Worm (Caenorhabditis elegans) whole organism, L1 larva: Measurements from ENCODE around the gene gmap-2.

Experiments
- F16B12.6 ChIP-seq: fragments of 150-350 bp; optimal IDR thresholded peaks from 2 replicates; lab custom pipeline; 2014; ENCODE audit warnings: missing biosample characterization, missing genetic modification characterization
- aly-2 ChIP-seq: fragments of 150-350 bp; optimal IDR thresholded peaks from 2 replicates; lab custom pipeline; 2014; ENCODE audit warnings: missing biosample characterization, missing genetic modification characterization
- blmp-1 ChIP-seq: fragments of 150-350 bp; optimal IDR thresholded peaks from 2 replicates; lab custom pipeline; 2014; ENCODE audit warnings: missing biosample characterization, missing genetic modification characterization
- ces-1 ChIP-seq: fragments of 150-350 bp; optimal IDR thresholded peaks from 2 replicates; lab custom pipeline; 2014; ENCODE audit warnings: missing biosample characterization, missing genetic modification reagents, missing genetic modification characterization
- dsc-1 ChIP-seq: sonication (generic microtip); optimal IDR thresholded peaks from 2 replicates; lab custom pipeline; 2016; ENCODE audit warnings: mild to moderate bottlenecking, missing genetic modification characterization, missing compliant biosample characterization
- efl-1 ChIP-seq, 4 experiments: fragments of 150-350 bp; optimal IDR thresholded peaks in 3 of 4; peaks in 1 of 4; 1 replicate in 1 of 4; 2 replicates in 3 of 4; lab custom pipeline; 2014; ENCODE audit warnings: missing biosample characterization in 2 of 4, missing genetic modification characterization in 2 of 4, missing genetic modification reagents in 2 of 4
- egl-27 ChIP-seq, 2 experiments: fragments of 150-350 bp in 1 of 2; sonication (generic microtip); optimal IDR thresholded peaks; 3 replicates each; lab custom pipeline; 2017 to 2018; ENCODE audit warnings: missing biosample characterization in 2 of 2, missing genetic modification characterization in 2 of 2, missing genetic modification reagents in 2 of 2
- elt-2 ChIP-seq: sonication (generic microtip); optimal IDR thresholded peaks from 2 replicates; lab custom pipeline; 2016; ENCODE audit warnings: missing genetic modification characterization, mild to moderate bottlenecking, inconsistent platforms, missing compliant biosample characterization, missing genetic modification reagents
- elt-3 ChIP-seq, 6 experiments: fragments of 150-350 bp in 1 of 6; sonication (generic microtip); optimal IDR thresholded peaks; 2 replicates each; lab custom pipeline; 2017 to 2018; ENCODE audit warnings: missing biosample characterization in 6 of 6, missing genetic modification characterization in 6 of 6, inconsistent platforms in 1 of 6
- isw-1 ChIP-seq: fragments of 200-800 bp; sonication (Bioruptor generic); IDR thresholded peaks from 2 replicates; pipeline ENCODE4 v1.3.6; 2022; ENCODE audit warnings: missing genetic modification characterization, missing compliant biosample characterization
- lin-13 ChIP-seq: fragments of 150-350 bp; optimal IDR thresholded peaks from 2 replicates; lab custom pipeline; 2014; ENCODE audit warnings: missing biosample characterization, missing genetic modification reagents, missing genetic modification characterization
- lin-35 ChIP-seq, 2 experiments: fragments of 150-350 bp; optimal IDR thresholded peaks; 2 replicates each; lab custom pipeline; 2014; ENCODE audit warnings: missing biosample characterization in 2 of 2, missing genetic modification characterization in 2 of 2, missing genetic modification reagents in 2 of 2
- lsy-2 ChIP-seq, 2 experiments: fragments of 150-350 bp; optimal IDR thresholded peaks; 2 replicates each; lab custom pipeline; 2014; ENCODE audit warnings: missing biosample characterization in 2 of 2, missing genetic modification characterization in 2 of 2
- mab-9 ChIP-seq: fragments of 200-800 bp; sonication (Bioruptor generic); IDR thresholded peaks from 2 replicates; pipeline ENCODE4 v1.3.6; 2022; ENCODE audit warnings: missing genetic modification reagents, missing genetic modification characterization, missing compliant biosample characterization
- mef-2 ChIP-seq: fragments of 150-350 bp; optimal IDR thresholded peaks from 2 replicates; lab custom pipeline; 2014; ENCODE audit warnings: missing biosample characterization, missing genetic modification characterization
- nhr-12 ChIP-seq: sonication (generic microtip); optimal IDR thresholded peaks from 2 replicates; lab custom pipeline; 2017; ENCODE audit warnings: missing biosample characterization, missing genetic modification characterization
- nhr-19 ChIP-seq: fragments of 200-800 bp; sonication (Bioruptor generic); conservative IDR thresholded peaks from 2 replicates; pipeline ENCODE4 v1.3.6; 2022; ENCODE audit warnings: missing genetic modification characterization, missing compliant biosample characterization
- nhr-20 ChIP-seq: sonication (generic microtip); optimal IDR thresholded peaks from 2 replicates; lab custom pipeline; 2016; ENCODE audit warnings: mild to moderate bottlenecking, missing genetic modification characterization, missing compliant biosample characterization
- nhr-28 ChIP-seq: fragments of 150-350 bp; optimal IDR thresholded peaks from 2 replicates; lab custom pipeline; 2014; ENCODE audit warnings: missing biosample characterization, missing genetic modification characterization
- nhr-71 ChIP-seq: sonication (generic microtip); optimal IDR thresholded peaks from 2 replicates; lab custom pipeline; 2016; ENCODE audit warnings: mild to moderate bottlenecking, missing genetic modification characterization, moderate library complexity, missing compliant biosample characterization
- nhr-77 ChIP-seq: fragments of 150-350 bp; optimal IDR thresholded peaks from 2 replicates; lab custom pipeline; 2014; ENCODE audit warnings: missing biosample characterization, missing genetic modification characterization
- nhr-84 ChIP-seq: sonication (generic microtip); optimal IDR thresholded peaks from 2 replicates; lab custom pipeline; 2017; ENCODE audit warnings: missing biosample characterization, missing genetic modification characterization
- nhr-85 ChIP-seq: sonication (generic microtip); peaks from one replicate; lab custom pipeline; 2016; ENCODE audit warnings: missing genetic modification characterization, inconsistent platforms, missing compliant biosample characterization
- pax-3 ChIP-seq: fragments of 200-800 bp; sonication (Bioruptor generic); optimal IDR thresholded peaks from 2 replicates; lab custom pipeline; 2018; ENCODE audit warnings: mild to moderate bottlenecking, missing genetic modification characterization, moderate library complexity, missing compliant biosample characterization
- rnt-1 ChIP-seq: sonication (generic microtip); optimal IDR thresholded peaks from 2 replicates; lab custom pipeline; 2016; ENCODE audit warnings: mild to moderate bottlenecking, missing genetic modification characterization, moderate library complexity, missing compliant biosample characterization
- sox-4 ChIP-seq: sonication (generic microtip); optimal IDR thresholded peaks from 2 replicates; lab custom pipeline; 2016; ENCODE audit warnings: missing genetic modification characterization, missing compliant biosample characterization
- sptf-1 ChIP-seq: fragments of 150-350 bp; optimal IDR thresholded peaks from 2 replicates; lab custom pipeline; 2014; ENCODE audit warnings: missing biosample characterization, missing genetic modification characterization
- swsn-7 ChIP-seq: sonication (generic microtip); optimal IDR thresholded peaks from 2 replicates; lab custom pipeline; 2016; ENCODE audit warnings: missing genetic modification characterization, missing compliant biosample characterization
- unc-30 ChIP-seq: sonication (generic microtip); optimal IDR thresholded peaks from 2 replicates; lab custom pipeline; 2017; ENCODE audit warnings: missing biosample characterization, missing genetic modification characterization
- unc-62 ChIP-seq: fragments of 150-350 bp; optimal IDR thresholded peaks from 2 replicates; lab custom pipeline; 2014; ENCODE audit warnings: missing biosample characterization, missing genetic modification reagents, missing genetic modification characterization
- unc-86 ChIP-seq: sonication (generic microtip); optimal IDR thresholded peaks from 2 replicates; lab custom pipeline; 2016; ENCODE audit warnings: missing genetic modification characterization, missing compliant biosample characterization
- vab-15 ChIP-seq: sonication (generic microtip); optimal IDR thresholded peaks from 2 replicates; lab custom pipeline; 2017; ENCODE audit warnings: missing genotype, mild to moderate bottlenecking, missing genetic modification characterization, missing compliant biosample characterization

The gmap-2 gene

DNA sequence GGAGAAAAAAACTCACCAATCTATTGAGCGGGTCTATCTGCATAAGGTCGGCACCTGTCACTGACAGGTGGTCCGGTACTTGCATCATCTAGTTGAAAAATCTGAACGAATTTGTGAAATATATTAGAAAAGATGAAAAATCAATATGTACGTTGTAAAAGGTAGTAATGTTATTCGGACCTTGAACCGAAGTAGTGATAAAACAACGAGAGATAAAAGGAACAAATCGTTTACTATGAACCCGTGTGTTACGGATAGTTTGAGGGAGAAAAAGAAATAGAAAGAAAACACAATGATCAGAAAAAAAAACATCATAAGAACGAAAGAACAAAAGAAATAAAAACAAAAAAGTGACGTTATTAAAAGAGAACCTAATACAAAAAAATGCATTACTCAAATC is 44.1 kb upstream of the gmap-2 start, which contains the start of gene mff-1:
mff-1 (minus strand) TSS at position 101 of the 400 bp plus-strand sequence.
- TF ChIP-seq nhr-28 (no peak), vab-15 (tag; lab: Kevin White, UChicago) (no peak), unc-62 (no peak), lin-35 (GFP tag; optimal IDR thresholded peaks at IDR 0.05; lab: Kevin White, UChicago) (no peak), unc-30 (tag; lab: Kevin White, UChicago) (no peak), nhr-85 (peak; percentile 17), nhr-71 (tag; lab: Kevin White, UChicago) (peak; percentile 6), mab-9 (no peak)
- TF ChIP-seq, all 84 proteins: peak for 2

DNA sequence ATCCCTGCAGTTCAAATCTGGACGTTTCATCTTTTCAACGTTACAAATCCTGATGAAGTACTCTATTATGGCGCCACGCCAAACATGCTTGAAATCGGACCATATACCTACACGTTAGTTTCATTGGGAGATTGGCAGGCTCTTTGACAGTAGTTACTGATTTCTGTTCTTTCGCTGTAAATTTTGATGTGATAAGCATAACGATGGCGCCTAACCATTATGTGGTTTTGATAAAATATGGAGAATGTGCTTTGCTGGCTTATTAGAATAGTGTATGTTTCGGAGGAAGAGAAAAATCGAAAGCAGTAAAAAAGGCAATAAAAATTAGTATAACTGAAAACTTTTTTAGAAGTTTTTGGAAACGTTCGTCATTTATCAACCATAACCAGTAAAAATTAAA is 39.7 kb upstream of the gmap-2 start:
- no peak for TF ChIP-seq lin-13
- TF ChIP-seq nhr-85 = no peak
- no peak for TF ChIP-seq sox-4
- TF ChIP-seq elt-2 (tag; lab: Kevin White, UChicago) = peak; percentile 11
- TF ChIP-seq aly-2 (tag; lab: Kevin White, UChicago) = no peak

DNA sequence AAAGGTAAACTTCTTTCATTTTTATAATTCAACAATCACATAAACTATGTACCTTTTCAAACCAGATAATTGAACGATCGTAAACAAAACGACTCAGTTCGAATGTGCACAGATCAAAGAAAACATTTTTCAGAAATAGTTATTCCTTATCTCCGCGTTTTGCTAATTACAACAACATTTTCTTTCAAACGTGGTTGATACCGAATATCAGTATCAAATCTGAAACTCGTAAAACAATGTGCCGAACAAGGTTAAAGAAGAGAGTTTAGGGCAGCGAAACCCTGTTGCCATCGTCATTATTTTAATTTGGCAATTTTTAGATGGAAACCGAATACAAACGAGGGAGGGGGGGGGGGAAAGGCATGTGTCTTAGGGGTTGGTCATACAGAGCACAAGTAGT is 38.3 kb upstream of the gmap-2 start, which contains the start of gene scav-4:
scav-4 (plus strand) TSS at position 383 of the 400 bp plus-strand sequence.
- TF ChIP-seq unc-86 (no peak), lsy-2 (tag; optimal IDR thresholded peaks at IDR 0.05; lab: Kevin White, UChicago) (no peak), elt-2 (tag; lab: Kevin White, UChicago) (peak; percentile 62)

DNA sequence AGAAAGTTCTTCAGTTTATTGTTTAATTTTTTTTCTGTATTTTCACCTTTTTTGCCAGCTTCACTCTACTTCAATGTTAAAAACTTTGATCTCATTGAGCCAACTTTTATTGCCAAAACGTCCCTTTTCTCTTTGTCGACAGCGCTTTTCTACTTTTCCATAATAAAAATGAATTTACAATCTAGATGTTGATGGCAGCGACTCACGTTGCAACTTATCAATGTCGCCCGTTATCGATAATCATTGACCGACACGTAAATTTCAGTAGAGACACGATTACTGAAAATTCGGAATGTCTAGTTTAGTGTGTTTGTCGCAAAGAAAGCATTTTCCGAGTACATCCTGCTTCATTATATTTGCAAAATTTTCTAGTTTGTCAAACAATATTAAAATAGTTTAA is 36.7 kb upstream of the gmap-2 start:
- TF ChIP-seq vab-15 (tag; lab: Kevin White, UChicago) (no peak), nhr-77 (tag; lab: Kevin White, UChicago) (no peak), pax-3 (tag; lab: Kevin White, UChicago) (no peak), dsc-1 (no peak), unc-86 (no peak), ces-1 (GFP tag; lab: Kevin White, UChicago) (no peak), mab-9 (no peak), swsn-7 (tag; lab: Kevin White, UChicago) (no peak), nhr-84 (tag; lab: Kevin White, UChicago) (no peak), egl-27 (tag; optimal IDR thresholded peaks at IDR 0.05; lab: Kevin White, UChicago) (no peak), F16B12.6 (tag; lab: Kevin White, UChicago) (no peak), nhr-28 (no peak), nhr-20 (peak; percentile 8), elt-2 (tag; lab: Kevin White, UChicago) (peak; percentile 46), nhr-19 (GFP tag; lab: Robert Waterston, UW) (no peak), rnt-1 (tag; lab: Kevin White, UChicago) (no peak)
- TF ChIP-seq, all 84 proteins: peak for 2

DNA sequence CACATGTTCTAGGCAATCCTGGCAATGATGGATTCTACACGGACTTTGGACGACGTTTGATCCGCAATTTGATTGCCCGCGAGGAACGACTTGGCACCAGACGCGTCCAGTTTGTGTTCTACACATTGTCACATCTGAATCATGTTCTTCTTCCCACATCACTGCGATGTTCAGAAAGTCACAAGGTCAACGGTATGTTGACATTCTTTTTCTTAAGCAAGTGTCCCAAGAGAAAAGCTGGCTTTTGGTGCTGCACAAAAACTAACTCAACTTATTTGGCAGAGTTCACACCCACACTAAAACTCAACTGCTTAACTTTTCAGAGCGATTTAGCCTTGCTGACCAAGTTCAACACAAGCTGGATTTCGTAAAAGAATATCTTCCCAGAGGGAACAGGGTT is 35.5 kb upstream of the gmap-2 start:
- TF ChIP-seq efl-1 (optimal IDR thresholded peaks at IDR 0.05; lab: Kevin White, UChicago) (no peak), efl-1 (GFP tag; optimal IDR thresholded peaks at IDR 0.05 in 1 of 2; lab: Kevin White, UChicago) (no peak)
- TF ChIP-seq, all 84 proteins: peak for 0

DNA sequence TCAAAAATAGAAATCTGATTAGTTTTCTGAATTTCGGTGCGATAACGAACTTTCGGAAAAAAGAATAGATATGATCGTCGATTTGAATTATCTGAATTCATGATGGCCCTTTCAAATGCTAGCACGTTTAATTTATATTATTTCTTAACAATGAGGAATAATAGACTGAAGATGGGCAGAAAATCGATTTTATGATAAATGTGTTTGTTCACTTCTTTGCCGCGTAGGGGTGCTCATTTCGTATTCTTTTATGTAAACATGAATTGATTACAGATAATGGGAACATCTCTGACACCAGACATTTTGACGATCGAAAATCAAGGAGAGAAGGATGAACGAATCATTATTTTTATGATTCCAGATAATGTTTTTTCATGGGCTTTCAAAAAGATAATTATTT is 34.4 kb upstream of the gmap-2 start, which contains the start of gene F11C1.9:
F11C1.9 (minus strand) TSS at position 101 of the 400 bp plus-strand sequence.
- TF ChIP-seq lin-13 = no peak
- TF ChIP-seq elt-3 (tag; optimal IDR thresholded peaks at IDR 0.05; lab: Kevin White, UChicago) = no peak
- TF ChIP-seq sptf-1 (tag; lab: Kevin White, UChicago) = no peak
- TF ChIP-seq blmp-1 (tag; lab: Kevin White, UChicago) = no peak
- no peak for TF ChIP-seq nhr-12 (tag; lab: Kevin White, UChicago)
- no peak for TF ChIP-seq unc-62
- no peak for TF ChIP-seq nhr-85
- no peak for TF ChIP-seq mef-2 (tag; lab: Kevin White, UChicago)
- no peak for TF ChIP-seq elt-2 (tag; lab: Kevin White, UChicago)
- TF ChIP-seq isw-1 (GFP tag; lab: Robert Waterston, UW) = no peak
